Fruit fly (Drosophila melanogaster): Measurements from ENCODE around the gene CG6763.

DNA sequence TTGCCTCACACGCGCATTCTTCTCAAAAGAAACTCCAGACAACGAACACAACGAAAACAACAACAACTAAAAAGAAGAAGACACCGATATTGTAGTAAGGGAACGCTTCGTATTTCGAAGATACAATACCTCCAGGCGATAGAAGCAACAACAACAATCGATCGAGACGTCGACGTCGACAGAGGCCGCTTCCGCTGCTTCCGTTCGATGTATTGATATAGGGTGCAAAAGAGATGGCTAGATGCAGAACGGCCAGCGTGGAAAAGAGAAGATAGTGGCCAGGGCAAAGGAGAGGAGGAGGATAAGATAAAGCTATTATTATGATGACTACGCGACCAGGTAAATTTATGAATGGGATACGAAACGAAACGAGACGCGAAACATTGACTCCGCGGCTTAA is 31.4 kb downstream of the CG6763 start:
- TF ChIP-seq jim (GFP tag; optimal IDR thresholded peaks at IDR 0.05) (no peak), Jra (GFP tag; optimal IDR thresholded peaks at IDR 0.05) (no peak), woc (GFP tag; optimal IDR thresholded peaks at IDR 0.05) (no peak), Hr78 (GFP tag; optimal IDR thresholded peaks at IDR 0.05) (no peak), lola (GFP tag; optimal IDR thresholded peaks at IDR 0.05) (no peak), OdsH (GFP tag; optimal IDR thresholded peaks at IDR 0.05) (no peak), br (GFP tag; optimal IDR thresholded peaks at IDR 0.05) (no peak), foxo (GFP tag; optimal IDR thresholded peaks at IDR 0.05) (no peak), Mio (GFP tag; optimal IDR thresholded peaks at IDR 0.05) (no peak), dl (GFP tag; optimal IDR thresholded peaks at IDR 0.05; ENCODE audit: insufficient read depth in 1 of 2, partially characterized antibody in 2 of 2) (no peak), fru (GFP tag; optimal IDR thresholded peaks at IDR 0.05) (no peak), Vsx2 (GFP tag; optimal IDR thresholded peaks at IDR 0.05; ENCODE audit: partially characterized antibody) (no peak), Hr83 (GFP tag; optimal IDR thresholded peaks at IDR 0.05; ENCODE audit: poor library complexity, severe bottlenecking) (no peak), usp (GFP tag; optimal IDR thresholded peaks at IDR 0.05) (no peak)

All from whole organism, wandering third instar larva.